Fruit fly (Drosophila melanogaster) whole organism, pupa: Measurements from ENCODE around the gene Obp99d.

Experiments used
- CG10348 ChIP-seq: fragments of 200-800 bp; sonication (Bioruptor generic); IDR thresholded peaks from 2 replicates; pipeline ENCODE4 v1.3.6; 2022; ENCODE audit warnings: missing biosample characterization, missing genetic modification characterization
- CG12605 ChIP-seq: fragments of 200-800 bp; sonication (Bioruptor generic); IDR thresholded peaks from 2 replicates; pipeline ENCODE4 v1.3.6; 2022; ENCODE audit warnings: missing biosample characterization, missing genetic modification characterization
- CG13204 ChIP-seq: fragments of 200-800 bp; sonication (Bioruptor generic); optimal IDR thresholded peaks from 2 replicates; lab custom pipeline; 2018; ENCODE audit warnings: missing biosample characterization, mild to moderate bottlenecking, missing genetic modification characterization, moderate library complexity
- CG14655 ChIP-seq: fragments of 200-800 bp; sonication (Bioruptor generic); optimal IDR thresholded peaks from 3 replicates; lab custom pipeline; 2017; ENCODE audit warnings: mild to moderate bottlenecking, missing biosample characterization, missing genetic modification reagents, missing genetic modification characterization
- CG15710 ChIP-seq: fragments of 200-800 bp; sonication (Bioruptor generic); optimal IDR thresholded peaks from 2 replicates; lab custom pipeline; 2018; ENCODE audit warnings: missing biosample characterization, mild to moderate bottlenecking, missing genetic modification characterization, moderate library complexity
- CG17806 ChIP-seq: fragments of 200-800 bp; sonication (Bioruptor generic); optimal IDR thresholded peaks from 2 replicates; lab custom pipeline; 2018; ENCODE audit warnings: missing biosample characterization, mild to moderate bottlenecking, missing genetic modification characterization, moderate library complexity
- CG32121 ChIP-seq: fragments of 200-800 bp; sonication (Bioruptor generic); IDR thresholded peaks from 2 replicates; pipeline ENCODE4 v1.3.6; 2022; ENCODE audit warnings: missing biosample characterization, missing genetic modification characterization
- CG34367 ChIP-seq: fragments of 200-800 bp; sonication (Bioruptor generic); optimal IDR thresholded peaks from 2 replicates; lab custom pipeline; 2018; ENCODE audit warnings: missing biosample characterization, mild to moderate bottlenecking, missing genetic modification characterization
- CG4496 ChIP-seq: fragments of 200-800 bp; sonication (Bioruptor generic); IDR thresholded peaks from 3 replicates; pipeline ENCODE4 v1.3.6; 2022; ENCODE audit warnings: missing biosample characterization, missing genetic modification characterization
- CG8159 ChIP-seq: fragments of 200-800 bp; sonication (Bioruptor generic); optimal IDR thresholded peaks from 3 replicates; lab custom pipeline; 2018; ENCODE audit warnings: missing biosample characterization, mild to moderate bottlenecking, missing genetic modification characterization, moderate library complexity
- CG8301 ChIP-seq: fragments of 200-800 bp; sonication (Bioruptor generic); optimal IDR thresholded peaks from 2 replicates; lab custom pipeline; 2018; ENCODE audit warnings: missing biosample characterization, mild to moderate bottlenecking, missing genetic modification characterization
- CG9948 ChIP-seq: fragments of 200-800 bp; sonication (Bioruptor generic); optimal IDR thresholded peaks from 2 replicates; lab custom pipeline; 2018; ENCODE audit warnings: missing biosample characterization, mild to moderate bottlenecking, missing genetic modification characterization, moderate library complexity
- D1 ChIP-seq: fragments of 200-800 bp; sonication (Bioruptor generic); optimal IDR thresholded peaks from 2 replicates; lab custom pipeline; 2018; ENCODE audit warnings: missing biosample characterization, mild to moderate bottlenecking, missing genetic modification characterization, moderate library complexity
- EcR ChIP-seq: fragments of 200-800 bp; sonication (Bioruptor generic); optimal IDR thresholded peaks from 3 replicates; lab custom pipeline; 2019; ENCODE audit warnings: missing biosample characterization, missing genetic modification characterization, mild to moderate bottlenecking, moderate library complexity, missing genetic modification reagents
- Ets98B ChIP-seq: fragments of 200-800 bp; sonication (Bioruptor generic); IDR thresholded peaks from 2 replicates; pipeline ENCODE4 v1.3.6; 2022; ENCODE audit warnings: missing biosample characterization, missing genetic modification characterization
- Pif1A ChIP-seq: fragments of 200-800 bp; sonication (Bioruptor generic); optimal IDR thresholded peaks from 3 replicates; lab custom pipeline; 2016; ENCODE audit warnings: missing biosample characterization, missing genetic modification characterization
- Pif1B ChIP-seq: fragments of 200-800 bp; sonication (Bioruptor generic); optimal IDR thresholded peaks from 3 replicates; lab custom pipeline; 2016; ENCODE audit warnings: missing biosample characterization, missing genetic modification characterization
- Snoo ChIP-seq: fragments of 200-800 bp; sonication (Bioruptor generic); optimal IDR thresholded peaks from 3 replicates; lab custom pipeline; 2017; ENCODE audit warnings: missing biosample characterization, mild to moderate bottlenecking, missing genetic modification characterization, inconsistent platforms
- fd96Ca ChIP-seq: fragments of 200-800 bp; sonication (Bioruptor generic); IDR thresholded peaks from 3 replicates; pipeline ENCODE4 v1.3.6; 2022; ENCODE audit warnings: missing biosample characterization, missing genetic modification characterization
- gl ChIP-seq: fragments of 200-800 bp; sonication (Bioruptor generic); optimal IDR thresholded peaks from 2 replicates; lab custom pipeline; 2018; ENCODE audit warnings: missing biosample characterization, mild to moderate bottlenecking, missing genetic modification characterization
- rn ChIP-seq: fragments of 200-800 bp; sonication (Bioruptor generic); IDR thresholded peaks from 2 replicates; pipeline ENCODE4 v1.3.6; 2022; ENCODE audit warnings: missing biosample characterization, missing genetic modification characterization

Obp99d gene

dm6 chr3R:29714314-29714713 is at the start of gene Obp99d:
TSS of gene Obp99d (plus strand) at chr3R:29714505.
- no peak for TF ChIP-seq gl (tag; lab: Kevin White, UChicago)
- no peak for TF ChIP-seq CG17806 (tag; lab: Kevin White, UChicago)
- TF ChIP-seq CG34367 (tag; lab: Kevin White, UChicago), result no peak
- no peak for TF ChIP-seq fd96Ca (GFP tag; lab: Robert Waterston, UW)
- TF ChIP-seq Pif1B, result no peak
- TF ChIP-seq CG13204 (GFP tag; lab: Kevin White, UChicago), result no peak
- no peak for TF ChIP-seq CG32121 (GFP tag; lab: Robert Waterston, UW)
- no peak for TF ChIP-seq CG10348 (GFP tag; lab: Robert Waterston, UW)
- no peak for TF ChIP-seq CG12605 (GFP tag; lab: Robert Waterston, UW)
- no peak for TF ChIP-seq D1 (tag; lab: Kevin White, UChicago)
- TF ChIP-seq CG9948, result no peak
- TF ChIP-seq CG14655 (GFP tag; lab: Kevin White, UChicago), result no peak
- no peak for TF ChIP-seq rn (GFP tag; lab: Robert Waterston, UW)
- TF ChIP-seq Pif1A (GFP tag; lab: Kevin White, UChicago), result no peak
- TF ChIP-seq CG8159 (tag; lab: Kevin White, UChicago), result no peak

- no peak for TF ChIP-seq CG13204 (GFP tag; lab: Kevin White, UChicago)
- TF ChIP-seq Snoo (tag; lab: Kevin White, UChicago), result no peak
- TF ChIP-seq Pif1B, result no peak
- no peak for TF ChIP-seq CG9948
- no peak for TF ChIP-seq CG4496
- no peak for TF ChIP-seq CG14655 (GFP tag; lab: Kevin White, UChicago)
- TF ChIP-seq CG8159 (tag; lab: Kevin White, UChicago), result no peak
- TF ChIP-seq, all 21 proteins: peak for 0
Measured at dm6 chr3R:29668777-29669176, 45.5 kb upstream of the Obp99d start, which contains the start of the genes ppk20 and ppk30. TSS of gene ppk20 (minus strand) at chr3R:29668877. TSS of gene ppk30 (plus strand) at chr3R:29669149.

- TF ChIP-seq CG8159 (tag; lab: Kevin White, UChicago) (no peak), Pif1B (no peak), gl (tag; lab: Kevin White, UChicago) (no peak), Ets98B (GFP tag; lab: Robert Waterston, UW) (no peak), CG13204 (GFP tag; lab: Kevin White, UChicago) (no peak), Snoo (tag; lab: Kevin White, UChicago) (no peak), CG32121 (GFP tag; lab: Robert Waterston, UW) (no peak), D1 (tag; lab: Kevin White, UChicago) (no peak), CG34367 (tag; lab: Kevin White, UChicago) (no peak), fd96Ca (GFP tag; lab: Robert Waterston, UW) (no peak), rn (GFP tag; lab: Robert Waterston, UW) (no peak), CG4496 (no peak)
Measured at dm6 chr3R:29671060-29671707, 43.1 kb upstream of the Obp99d start, which contains the start of gene Obp99a. TSS of gene Obp99a (plus strand) at chr3R:29671657.

- no peak for TF ChIP-seq CG15710 (tag; lab: Kevin White, UChicago)
- TF ChIP-seq fd96Ca (GFP tag; lab: Robert Waterston, UW), result no peak
- TF ChIP-seq Ets98B (GFP tag; lab: Robert Waterston, UW), result no peak
- TF ChIP-seq rn (GFP tag; lab: Robert Waterston, UW), result no peak
- no peak for TF ChIP-seq CG34367 (tag; lab: Kevin White, UChicago)
- no peak for TF ChIP-seq CG13204 (GFP tag; lab: Kevin White, UChicago)
- TF ChIP-seq CG10348 (GFP tag; lab: Robert Waterston, UW), result no peak
Measured at dm6 chr3R:29672156-29672555, 42.1 kb upstream of the Obp99d start, which contains the start of gene ppk19. TSS of gene ppk19 (plus strand) at chr3R:29672456.

dm6 chr3R:29675333-29675732 is 39.0 kb upstream of the Obp99d start, which contains the start of the genes Bub3 and Cap-D2:
TSS of gene Bub3 (minus strand) at chr3R:29675421.
TSS of gene Cap-D2 (plus strand) at chr3R:29675651.
- peak; percentile 55 for TF ChIP-seq CG15710 (tag; lab: Kevin White, UChicago)
- peak; percentile 72; the same call in 1 of the 2 replicates for TF ChIP-seq Ets98B (GFP tag; lab: Robert Waterston, UW)
- peak; percentile 64; the same call in 1 of the 3 replicates for TF ChIP-seq CG4496
- TF ChIP-seq CG10348 (GFP tag; lab: Robert Waterston, UW), result no peak
- TF ChIP-seq CG17806 (tag; lab: Kevin White, UChicago), result peak; percentile 60
- TF ChIP-seq fd96Ca (GFP tag; lab: Robert Waterston, UW), result peak; percentile 60; the same call in 2 of the 3 replicates
- TF ChIP-seq CG32121 (GFP tag; lab: Robert Waterston, UW), result peak; percentile 64
- peak; percentile 27 for TF ChIP-seq CG34367 (tag; lab: Kevin White, UChicago)
- peak; percentile 47 for TF ChIP-seq CG9948
- no peak for TF ChIP-seq CG13204 (GFP tag; lab: Kevin White, UChicago)
- TF ChIP-seq CG8159 (tag; lab: Kevin White, UChicago), result peak; percentile 54
- TF ChIP-seq D1 (tag; lab: Kevin White, UChicago), result no peak
- TF ChIP-seq CG14655 (GFP tag; lab: Kevin White, UChicago), result no peak

- TF ChIP-seq CG8301 (tag; lab: Kevin White, UChicago) (no peak), CG14655 (GFP tag; lab: Kevin White, UChicago) (no peak), EcR (no peak), Snoo (tag; lab: Kevin White, UChicago) (no peak), Ets98B (GFP tag; lab: Robert Waterston, UW) (no peak), Pif1A (GFP tag; lab: Kevin White, UChicago) (no peak), CG15710 (tag; lab: Kevin White, UChicago) (no peak), CG34367 (tag; lab: Kevin White, UChicago) (no peak), CG8159 (tag; lab: Kevin White, UChicago) (no peak), gl (tag; lab: Kevin White, UChicago) (no peak), CG9948 (no peak), rn (GFP tag; lab: Robert Waterston, UW) (no peak), CG4496 (no peak), CG32121 (GFP tag; lab: Robert Waterston, UW) (no peak), Pif1B (no peak), CG12605 (GFP tag; lab: Robert Waterston, UW) (no peak)
Measured at dm6 chr3R:29681241-29681640, 33.1 kb upstream of the Obp99d start.
